Worm (Caenorhabditis elegans) whole organism, L4/young adult: Measurements from ENCODE around the gene F28D1.6.

Source experiments
- dao-5 ChIP-seq: sonication (generic microtip); optimal IDR thresholded peaks from 2 replicates; lab custom pipeline; 2016; ENCODE audit warnings: missing genotype, missing genetic modification characterization, moderate library complexity, missing compliant biosample characterization
- him-1 ChIP-seq: sonication (generic microtip); optimal IDR thresholded peaks from 2 replicates; lab custom pipeline; 2016; ENCODE audit warnings: missing genotype, missing genetic modification reagents, missing genetic modification characterization, missing compliant biosample characterization

- TF ChIP-seq him-1 (tag; lab: Kevin White, UChicago) (no peak), dao-5 (no peak)
These were observed 15.0 kb upstream of the F28D1.6 start for ce11 chrIV:12399983-12400382.
